Worm (Caenorhabditis elegans) whole organism, late embryonic: Measurements from ENCODE around the gene C47A4.5.
A peak's percentile ranks its signal among the peaks of the same experiment; 100 is the strongest.

Experiments
- C38D4.7 ChIP-seq: fragments of 200-800 bp; sonication (Bioruptor generic); optimal IDR thresholded peaks from 2 replicates; lab custom pipeline; 2018; ENCODE audit warnings: mild to moderate bottlenecking, missing genetic modification characterization, moderate library complexity, missing compliant biosample characterization
- F13H6.1 ChIP-seq: sonication (generic microtip); optimal IDR thresholded peaks from 2 replicates; lab custom pipeline; 2016; ENCODE audit warnings: missing genetic modification characterization, missing compliant biosample characterization
- K02D7.2 ChIP-seq: sonication (generic microtip); optimal IDR thresholded peaks from 2 replicates; lab custom pipeline; 2017; ENCODE audit warnings: mild to moderate bottlenecking, missing genetic modification characterization, missing compliant biosample characterization
- Y22D7AL.16 ChIP-seq: sonication (generic microtip); optimal IDR thresholded peaks from 2 replicates; lab custom pipeline; 2016; ENCODE audit warnings: missing genetic modification characterization, missing compliant biosample characterization
- ama-1 ChIP-seq: fragments of 150-350 bp; optimal IDR thresholded peaks from 2 replicates; lab custom pipeline; 2014
- ceh-22 ChIP-seq: sonication (generic microtip); optimal IDR thresholded peaks from 2 replicates; lab custom pipeline; 2017; ENCODE audit warnings: missing biosample characterization, missing genetic modification characterization
- ceh-31 ChIP-seq: sonication (generic microtip); optimal IDR thresholded peaks from 2 replicates; lab custom pipeline; 2016; ENCODE audit warnings: missing genetic modification characterization, missing compliant biosample characterization
- ceh-34 ChIP-seq: sonication (generic microtip); optimal IDR thresholded peaks from 2 replicates; lab custom pipeline; 2016; ENCODE audit warnings: mild to moderate bottlenecking, missing genetic modification characterization, missing compliant biosample characterization
- ceh-48 ChIP-seq: sonication (generic microtip); optimal IDR thresholded peaks from 2 replicates; lab custom pipeline; 2016; ENCODE audit warnings: missing genetic modification characterization, inconsistent platforms, missing compliant biosample characterization
- ceh-6 ChIP-seq: fragments of 200-800 bp; sonication (Bioruptor generic); optimal IDR thresholded peaks from 2 replicates; lab custom pipeline; 2018; ENCODE audit warnings: mild to moderate bottlenecking, missing genetic modification characterization, missing compliant biosample characterization
- che-1 ChIP-seq: sonication (generic microtip); optimal IDR thresholded peaks from 2 replicates; lab custom pipeline; 2016; ENCODE audit warnings: mild to moderate bottlenecking, missing genetic modification characterization, missing compliant biosample characterization
- elt-2 ChIP-seq: sonication (generic microtip); optimal IDR thresholded peaks from 2 replicates; lab custom pipeline; 2016; ENCODE audit warnings: missing genetic modification reagents, missing genetic modification characterization, missing compliant biosample characterization
- elt-4 ChIP-seq: sonication (generic microtip); optimal IDR thresholded peaks from 2 replicates; lab custom pipeline; 2016; ENCODE audit warnings: missing genetic modification characterization, missing compliant biosample characterization
- fax-1 ChIP-seq: sonication (generic microtip); optimal IDR thresholded peaks from 2 replicates; lab custom pipeline; 2016; ENCODE audit warnings: missing genotype, missing genetic modification characterization, missing compliant biosample characterization
- gmeb-2 ChIP-seq: sonication (generic microtip); optimal IDR thresholded peaks from 2 replicates; lab custom pipeline; 2016; ENCODE audit warnings: missing genetic modification characterization, inconsistent platforms, missing compliant biosample characterization
- hlh-15 ChIP-seq: sonication (generic microtip); optimal IDR thresholded peaks from 2 replicates; lab custom pipeline; 2016; ENCODE audit warnings: missing genetic modification characterization, missing compliant biosample characterization
- hlh-30 ChIP-seq: sonication (generic microtip); optimal IDR thresholded peaks from 2 replicates; lab custom pipeline; 2017; ENCODE audit warnings: antibody characterized with exemption, missing genetic modification characterization, missing compliant biosample characterization; ENCODE audit not compliant: insufficient read depth
- hlh-6 ChIP-seq: sonication (generic microtip); optimal IDR thresholded peaks from 2 replicates; lab custom pipeline; 2016; ENCODE audit warnings: missing genotype, missing genetic modification characterization, missing compliant biosample characterization
- lim-6 ChIP-seq: sonication (generic microtip); optimal IDR thresholded peaks from 2 replicates; lab custom pipeline; 2016; ENCODE audit warnings: missing genetic modification characterization, missing compliant biosample characterization
- madf-2 ChIP-seq: sonication (generic microtip); optimal IDR thresholded peaks from 2 replicates; lab custom pipeline; 2017; ENCODE audit warnings: missing genetic modification characterization, missing compliant biosample characterization
- nfya-1 ChIP-seq: sonication (generic microtip); optimal IDR thresholded peaks from 2 replicates; lab custom pipeline; 2017; ENCODE audit warnings: missing genetic modification characterization, mild to moderate bottlenecking, missing compliant biosample characterization, antibody characterized with exemption, moderate library complexity
- nhr-232 ChIP-seq: sonication (generic microtip); optimal IDR thresholded peaks from 2 replicates; lab custom pipeline; 2016; ENCODE audit warnings: missing genetic modification characterization, missing compliant biosample characterization
- odd-2 ChIP-seq: sonication (generic microtip); optimal IDR thresholded peaks from 2 replicates; lab custom pipeline; 2017; ENCODE audit warnings: antibody characterized with exemption, mild to moderate bottlenecking, missing genetic modification characterization, missing compliant biosample characterization
- pat-9 ChIP-seq: fragments of 200-800 bp; sonication (Bioruptor generic); optimal IDR thresholded peaks from 2 replicates; lab custom pipeline; 2018; ENCODE audit warnings: mild to moderate bottlenecking, missing genetic modification characterization, moderate library complexity, missing compliant biosample characterization
- pha-2 ChIP-seq: sonication (generic microtip); optimal IDR thresholded peaks from 2 replicates; lab custom pipeline; 2017; ENCODE audit warnings: mild to moderate bottlenecking, missing genetic modification characterization, missing compliant biosample characterization
- rnt-1 ChIP-seq: sonication (generic microtip); optimal IDR thresholded peaks from 2 replicates; lab custom pipeline; 2016; ENCODE audit warnings: missing genetic modification characterization, missing compliant biosample characterization
- sdc-2 ChIP-seq: sonication (generic microtip); optimal IDR thresholded peaks from 2 replicates; lab custom pipeline; 2016; ENCODE audit warnings: missing genotype, missing genetic modification characterization, missing compliant biosample characterization
- sox-2 ChIP-seq: fragments of 200-800 bp; sonication (Bioruptor generic); IDR thresholded peaks from 2 replicates; pipeline ENCODE4 v1.3.6; 2022; ENCODE audit warnings: missing genetic modification reagents, missing genetic modification characterization, missing compliant biosample characterization
- sox-4 ChIP-seq: sonication (generic microtip); optimal IDR thresholded peaks from 2 replicates; lab custom pipeline; 2017; ENCODE audit warnings: mild to moderate bottlenecking, missing genetic modification characterization, inconsistent platforms, missing compliant biosample characterization
- syd-9 ChIP-seq: sonication (generic microtip); optimal IDR thresholded peaks from 2 replicates; lab custom pipeline; 2016; ENCODE audit warnings: mild to moderate bottlenecking, missing genetic modification characterization, moderate library complexity, missing compliant biosample characterization
- tbx-2 ChIP-seq: sonication (generic microtip); optimal IDR thresholded peaks from 2 replicates; lab custom pipeline; 2016; ENCODE audit warnings: missing genetic modification characterization, missing compliant biosample characterization
- ttx-3 ChIP-seq: sonication (generic microtip); optimal IDR thresholded peaks from 2 replicates; lab custom pipeline; 2016; ENCODE audit warnings: missing genetic modification reagents, missing genetic modification characterization, missing compliant biosample characterization
- unc-55 ChIP-seq: sonication (generic microtip); optimal IDR thresholded peaks from 2 replicates; lab custom pipeline; 2017; ENCODE audit warnings: missing biosample characterization, missing genetic modification reagents, missing genetic modification characterization
- zip-5 ChIP-seq: sonication (generic microtip); optimal IDR thresholded peaks from 2 replicates; lab custom pipeline; 2016; ENCODE audit warnings: missing genetic modification characterization, missing compliant biosample characterization
- ztf-16 ChIP-seq: sonication (generic microtip); optimal IDR thresholded peaks from 2 replicates; lab custom pipeline; 2017; ENCODE audit warnings: missing genetic modification characterization, missing compliant biosample characterization

Gene C47A4.5

ce11 chrIV:13764708-13765107 lies 19.2 kb downstream of the C47A4.5 start:
- peak; percentile 75 for TF ChIP-seq nfya-1 (tag; lab: Kevin White, UChicago)
- TF ChIP-seq elt-4 = no peak
- no peak for TF ChIP-seq ama-1 (lab: Kevin White, UChicago)
- no peak for TF ChIP-seq F13H6.1 (tag; lab: Kevin White, UChicago)

- TF ChIP-seq C38D4.7 (GFP tag; lab: Kevin White, UChicago) (no peak), Y22D7AL.16 (tag; lab: Kevin White, UChicago) (no peak), zip-5 (tag; lab: Kevin White, UChicago) (no peak), fax-1 (tag; lab: Kevin White, UChicago) (no peak), hlh-6 (tag; lab: Kevin White, UChicago) (no peak), gmeb-2 (tag; lab: Kevin White, UChicago) (no peak), nhr-232 (tag; lab: Kevin White, UChicago) (no peak), ceh-34 (tag; lab: Kevin White, UChicago) (no peak), syd-9 (tag; lab: Kevin White, UChicago) (no peak), odd-2 (no peak)
- TF ChIP-seq, all 69 proteins: peak for 0
Measured at ce11 chrIV:13774578-13774977, 29.1 kb downstream of the C47A4.5 start, which contains the start of gene Y45F10D.2. Y45F10D.2 (minus strand) TSS chrIV:13774678.

ce11 chrIV:13776115-13776514 lies 30.6 kb downstream of the C47A4.5 start, which contains the start of gene Y45F10D.16:
Y45F10D.16 (plus strand) TSS chrIV:13776415.
- no peak for TF ChIP-seq sox-2 (GFP tag; lab: Robert Waterston, UW)
- no peak for TF ChIP-seq elt-4
- no peak for TF ChIP-seq elt-2 (tag; lab: Kevin White, UChicago)
- TF ChIP-seq ceh-48 (tag; lab: Kevin White, UChicago) = no peak
- no peak for TF ChIP-seq K02D7.2 (tag; lab: Kevin White, UChicago)
- TF ChIP-seq ceh-31 (tag; lab: Kevin White, UChicago) = no peak
- TF ChIP-seq ztf-16 (tag; lab: Kevin White, UChicago) = no peak
- no peak for TF ChIP-seq pat-9 (tag; lab: Kevin White, UChicago)
- no peak for TF ChIP-seq madf-2 (tag; lab: Kevin White, UChicago)
- no peak for TF ChIP-seq odd-2
- no peak for TF ChIP-seq ceh-6
- no peak for TF ChIP-seq che-1 (tag; lab: Kevin White, UChicago)
- no peak for TF ChIP-seq sdc-2 (tag; lab: Kevin White, UChicago)

ce11 chrIV:13776745-13777144 lies 31.2 kb downstream of the C47A4.5 start:
- TF ChIP-seq hlh-30 (tag; lab: Kevin White, UChicago) (peak; percentile 15), zip-5 (tag; lab: Kevin White, UChicago) (no peak)

- TF ChIP-seq tbx-2 (tag; lab: Kevin White, UChicago) (peak; percentile 16), ceh-22 (tag; lab: Kevin White, UChicago) (no peak), Y22D7AL.16 (tag; lab: Kevin White, UChicago) (no peak), ttx-3 (tag; lab: Kevin White, UChicago) (peak; percentile 18), ceh-31 (tag; lab: Kevin White, UChicago) (peak; percentile 40), nfya-1 (tag; lab: Kevin White, UChicago) (peak; percentile 80), hlh-30 (tag; lab: Kevin White, UChicago) (peak; percentile 79), unc-55 (GFP tag; lab: Kevin White, UChicago) (peak; percentile 36), gmeb-2 (tag; lab: Kevin White, UChicago) (no peak)
- TF ChIP-seq, all 69 proteins: peak for 6
Measured at ce11 chrIV:13777480-13777879, 32.0 kb downstream of the C47A4.5 start, which contains the start of gene rpl-18. rpl-18 (plus strand) TSS chrIV:13777865.

- no peak for TF ChIP-seq rnt-1
- no peak for TF ChIP-seq hlh-15 (tag; lab: Kevin White, UChicago)
- no peak for TF ChIP-seq Y22D7AL.16 (tag; lab: Kevin White, UChicago)
- TF ChIP-seq lim-6 = no peak
- TF ChIP-seq sox-4 = no peak
- TF ChIP-seq pha-2 = no peak
Measured at ce11 chrIV:13778710-13779109, 33.2 kb downstream of the C47A4.5 start, which contains the start of gene gly-10. gly-10 (plus strand) TSS chrIV:13779096.
